Worm (Caenorhabditis elegans) whole organism, early embryonic: Measurements from ENCODE around the gene scl-19.

Source experiments
- F13C5.2 ChIP-seq: sonication (generic microtip); optimal IDR thresholded peaks from 2 replicates; lab custom pipeline; 2017; ENCODE audit warnings: mild to moderate bottlenecking, missing genetic modification characterization, inconsistent platforms, missing compliant biosample characterization
- ama-1 ChIP-seq: fragments of 150-350 bp; optimal IDR thresholded peaks from 2 replicates; lab custom pipeline; 2014
- ceh-13 ChIP-seq: fragments of 200-800 bp; sonication (Bioruptor generic); optimal IDR thresholded peaks from 2 replicates; lab custom pipeline; 2018; ENCODE audit warnings: mild to moderate bottlenecking, missing genetic modification characterization, missing compliant biosample characterization
- ceh-36 ChIP-seq: sonication (generic microtip); optimal IDR thresholded peaks from 2 replicates; lab custom pipeline; 2016; ENCODE audit warnings: missing genetic modification characterization, inconsistent platforms, missing compliant biosample characterization
- ets-7 ChIP-seq: sonication (generic microtip); optimal IDR thresholded peaks from 2 replicates; lab custom pipeline; 2016; ENCODE audit warnings: missing genotype, missing genetic modification characterization, missing compliant biosample characterization
- hmbx-1 ChIP-seq: sonication (generic microtip); optimal IDR thresholded peaks from 2 replicates; lab custom pipeline; 2016; ENCODE audit warnings: mild to moderate bottlenecking, missing genetic modification characterization, missing compliant biosample characterization
- hmg-4 ChIP-seq: fragments of 200-800 bp; sonication (Bioruptor generic); optimal IDR thresholded peaks from 2 replicates; lab custom pipeline; 2018; ENCODE audit warnings: mild to moderate bottlenecking, missing genetic modification characterization, missing compliant biosample characterization
- hnd-1 ChIP-seq: sonication (generic microtip); optimal IDR thresholded peaks from 2 replicates; lab custom pipeline; 2016; ENCODE audit warnings: missing genetic modification characterization, missing compliant biosample characterization
- pes-1 ChIP-seq: fragments of 200-800 bp; sonication (Bioruptor generic); IDR thresholded peaks from 2 replicates; pipeline ENCODE4 v1.3.6; 2022; ENCODE audit warnings: missing genetic modification reagents, missing genetic modification characterization, missing compliant biosample characterization
- scrt-1 ChIP-seq: fragments of 200-800 bp; sonication (Bioruptor generic); IDR thresholded peaks from 2 replicates; pipeline ENCODE4 v1.3.6; 2022; ENCODE audit warnings: missing genetic modification characterization, missing compliant biosample characterization
- tbx-37 ChIP-seq: fragments of 200-800 bp; sonication (Bioruptor generic); conservative IDR thresholded peaks from 2 replicates; pipeline ENCODE4 v1.3.6; 2022; ENCODE audit warnings: missing genetic modification reagents, missing genetic modification characterization, missing compliant biosample characterization

DNA sequence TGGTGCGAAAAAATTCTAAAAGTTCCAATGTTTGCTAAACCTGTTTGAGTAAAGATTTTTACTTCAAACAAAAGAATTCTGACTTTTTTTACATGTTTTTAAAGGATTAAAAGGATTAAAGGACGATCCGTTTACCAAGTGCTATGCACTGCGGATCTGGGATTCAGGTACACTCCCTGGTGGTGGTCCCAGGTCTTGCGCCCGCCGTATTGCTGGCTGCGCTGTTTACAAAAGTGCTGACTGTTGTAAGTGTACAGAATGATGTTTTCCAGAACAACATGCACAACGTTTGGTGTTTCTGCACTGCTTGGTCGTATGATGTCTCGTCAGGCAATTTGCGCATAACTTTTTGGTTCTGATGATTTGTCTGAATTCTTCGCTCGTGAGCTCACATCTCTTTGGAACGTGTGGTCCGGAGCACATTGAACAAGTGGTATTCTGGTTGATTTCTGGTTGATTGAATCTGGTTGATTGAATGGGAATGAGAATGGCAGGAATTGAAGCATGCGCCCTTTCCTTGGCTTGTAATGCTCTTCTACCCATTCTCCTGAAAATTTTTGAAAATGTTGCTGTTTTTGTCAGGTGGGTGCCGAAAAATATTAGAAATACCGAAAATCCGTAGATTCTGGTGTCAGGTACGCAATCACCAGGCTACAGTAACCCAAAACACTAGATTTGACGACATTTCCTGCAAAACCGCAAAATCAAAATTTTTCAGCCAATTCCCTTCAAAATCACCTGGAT is 26.3 kb upstream of the scl-19 start:
- TF ChIP-seq hmg-4 (GFP tag; lab: Kevin White, UChicago): no peak
- TF ChIP-seq ceh-36 (tag; lab: Kevin White, UChicago): peak; percentile 22
- TF ChIP-seq hnd-1: no peak
- no peak for TF ChIP-seq ama-1 (lab: Kevin White, UChicago)
- TF ChIP-seq scrt-1 (GFP tag; lab: Robert Waterston, UW): no peak
- TF ChIP-seq ets-7 (tag; lab: Kevin White, UChicago): no peak
- no peak for TF ChIP-seq F13C5.2 (tag; lab: Kevin White, UChicago)
- no peak for TF ChIP-seq ceh-13 (GFP tag; lab: Kevin White, UChicago)
- TF ChIP-seq hmbx-1: no peak
- no peak for TF ChIP-seq tbx-37 (GFP tag; lab: Robert Waterston, UW)
- no peak for TF ChIP-seq pes-1
